Worm (Caenorhabditis elegans): ENCODE measurements around the gene nhr-285.

DNA sequence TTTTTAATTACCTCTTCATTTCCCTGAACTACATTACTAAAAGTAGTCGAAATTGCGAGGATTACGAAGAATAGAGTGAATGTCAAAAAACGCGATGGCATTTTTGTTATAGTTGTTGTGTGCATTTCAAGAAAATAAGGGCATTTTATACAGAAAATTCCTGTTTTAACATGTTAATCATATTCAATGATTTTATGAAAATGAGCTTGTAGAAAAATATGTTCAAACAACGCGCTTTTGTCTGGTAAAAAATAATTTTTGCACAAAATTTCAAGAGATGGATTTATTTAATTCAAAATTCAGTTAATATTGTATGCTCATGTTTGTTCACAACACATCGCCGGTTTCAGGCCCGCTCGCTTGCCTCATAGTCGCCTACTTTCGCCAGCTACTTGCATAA is 19.1 kb upstream of the nhr-285 start, which contains the start of gene T26E4.10:
- no peak for TF ChIP-seq hmbx-1 (tag; optimal IDR thresholded peaks at IDR 0.05)
- no peak for TF ChIP-seq tbx-11 (GFP tag; IDR thresholded peaks at IDR 0.05)
- no peak for TF ChIP-seq hnd-1 (tag; optimal IDR thresholded peaks at IDR 0.05)
- TF ChIP-seq F13C5.2 (tag; optimal IDR thresholded peaks at IDR 0.05), result no peak
- TF ChIP-seq ets-7 (tag; optimal IDR thresholded peaks at IDR 0.05), result no peak
- TF ChIP-seq ama-1 (optimal IDR thresholded peaks at IDR 0.05), result no peak
- no peak for TF ChIP-seq pes-1 (GFP tag; IDR thresholded peaks at IDR 0.05)
- no peak for TF ChIP-seq flt-1 (GFP tag; IDR thresholded peaks at IDR 0.05)
- TF ChIP-seq ceh-36 (tag; optimal IDR thresholded peaks at IDR 0.05), result no peak
